Fruit fly (Drosophila melanogaster) whole organism, prepupa: ENCODE measurements around the gene RpLP1.
A peak's percentile ranks its signal among the peaks of the same experiment; 100 is the strongest.

ENCODE experiments used
- CG11294 ChIP-seq: fragments of 200-800 bp; sonication (Bioruptor generic); IDR thresholded peaks from 2 replicates; pipeline ENCODE4 v1.3.6; 2022; ENCODE audit warnings: missing biosample characterization, missing genetic modification characterization
- CG11762 ChIP-seq: fragments of 200-800 bp; sonication (Bioruptor generic); optimal IDR thresholded peaks from 3 replicates; lab custom pipeline; 2016; ENCODE audit warnings: missing biosample characterization, missing genetic modification characterization; ENCODE audit not compliant: insufficient read depth
- CG15336 ChIP-seq: fragments of 200-800 bp; sonication (Bioruptor generic); IDR thresholded peaks from 2 replicates; pipeline ENCODE4 v1.3.6; 2022; ENCODE audit warnings: missing biosample characterization, missing genetic modification characterization
- CG1621 ChIP-seq: fragments of 200-800 bp; sonication (Bioruptor generic); optimal IDR thresholded peaks from 3 replicates; lab custom pipeline; 2018; ENCODE audit warnings: missing biosample characterization, mild to moderate bottlenecking, missing genetic modification characterization
- CG16779 ChIP-seq: fragments of 200-800 bp; sonication (Bioruptor generic); optimal IDR thresholded peaks from 3 replicates; lab custom pipeline; 2017; ENCODE audit warnings: missing biosample characterization, mild to moderate bottlenecking, missing genetic modification characterization
- CG31627 ChIP-seq: fragments of 200-800 bp; sonication (Bioruptor generic); optimal IDR thresholded peaks from 3 replicates; lab custom pipeline; 2016; ENCODE audit warnings: missing biosample characterization, missing genetic modification characterization
- CG3919 ChIP-seq: fragments of 200-800 bp; sonication (Bioruptor generic); optimal IDR thresholded peaks from 3 replicates; lab custom pipeline; 2016; ENCODE audit warnings: missing biosample characterization, missing genetic modification characterization
- CG4318 ChIP-seq: fragments of 200-800 bp; sonication (Bioruptor generic); optimal IDR thresholded peaks from 3 replicates; lab custom pipeline; 2017; ENCODE audit warnings: missing biosample characterization, mild to moderate bottlenecking, missing genetic modification characterization
- CG6163 ChIP-seq: fragments of 200-800 bp; sonication (Bioruptor generic); IDR thresholded peaks from 3 replicates; pipeline ENCODE4 v1.3.6; 2022; ENCODE audit warnings: missing biosample characterization, missing genetic modification characterization
- CG6792 ChIP-seq: fragments of 200-800 bp; sonication (Bioruptor generic); optimal IDR thresholded peaks from 3 replicates; lab custom pipeline; 2016; ENCODE audit warnings: missing biosample characterization, missing genetic modification characterization
- CG6808 ChIP-seq: fragments of 200-800 bp; sonication (Bioruptor generic); optimal IDR thresholded peaks from 3 replicates; lab custom pipeline; 2017; ENCODE audit warnings: missing biosample characterization, missing genetic modification characterization, mild to moderate bottlenecking, moderate library complexity, missing genetic modification reagents
- CG7368 ChIP-seq: fragments of 200-800 bp; sonication (Bioruptor generic); optimal IDR thresholded peaks from 3 replicates; lab custom pipeline; 2016; ENCODE audit warnings: missing biosample characterization, missing genetic modification characterization
- CG8319 ChIP-seq: fragments of 200-800 bp; sonication (Bioruptor generic); optimal IDR thresholded peaks from 3 replicates; lab custom pipeline; 2016; ENCODE audit warnings: missing biosample characterization, missing genetic modification characterization
- CG8632 ChIP-seq: fragments of 200-800 bp; sonication (Bioruptor generic); optimal IDR thresholded peaks from 3 replicates; lab custom pipeline; 2016; ENCODE audit warnings: missing biosample characterization, missing genetic modification characterization
- CG9139 ChIP-seq: fragments of 200-800 bp; sonication (Bioruptor generic); optimal IDR thresholded peaks from 3 replicates; lab custom pipeline; 2017; ENCODE audit warnings: missing biosample characterization, mild to moderate bottlenecking, missing genetic modification characterization
- Eip75B ChIP-seq: fragments of 200-800 bp; sonication (Bioruptor generic); optimal IDR thresholded peaks from 3 replicates; lab custom pipeline; 2016; ENCODE audit warnings: missing biosample characterization, missing genetic modification characterization
- Eip78C ChIP-seq: fragments of 200-800 bp; sonication (Bioruptor generic); peaks from one replicate; lab custom pipeline; 2016; ENCODE audit warnings: missing biosample characterization, missing genetic modification characterization
- Eip93F ChIP-seq: fragments of 200-800 bp; sonication (Bioruptor generic); optimal IDR thresholded peaks from 2 replicates; lab custom pipeline; 2016; ENCODE audit warnings: missing biosample characterization, mild to moderate bottlenecking, missing genetic modification characterization
- Ets21C ChIP-seq: fragments of 200-800 bp; sonication (Bioruptor generic); optimal IDR thresholded peaks from 3 replicates; lab custom pipeline; 2016; ENCODE audit warnings: missing biosample characterization, missing genetic modification characterization
- Ets96B ChIP-seq: fragments of 200-800 bp; optimal IDR thresholded peaks from 2 replicates; lab custom pipeline; 2019; ENCODE audit warnings: missing biosample characterization, mild to moderate bottlenecking, missing genetic modification characterization, moderate library complexity
- Gug ChIP-seq: fragments of 200-800 bp; sonication (Bioruptor generic); IDR thresholded peaks from 2 replicates; pipeline ENCODE4 v1.3.6; 2022; ENCODE audit warnings: missing biosample characterization, missing genetic modification characterization
- Hr38 ChIP-seq: sonication (Bioruptor generic); optimal IDR thresholded peaks from 2 replicates; lab custom pipeline; 2016; ENCODE audit warnings: missing biosample characterization, missing genetic modification characterization
- Hr4 ChIP-seq: fragments of 200-800 bp; sonication (Bioruptor generic); optimal IDR thresholded peaks from 3 replicates; lab custom pipeline; 2016; ENCODE audit warnings: missing biosample characterization, missing genetic modification characterization
- Lpt ChIP-seq: fragments of 200-800 bp; sonication (Bioruptor generic); optimal IDR thresholded peaks from 3 replicates; lab custom pipeline; 2016; ENCODE audit warnings: missing biosample characterization, missing genetic modification characterization
- Met ChIP-seq: fragments of 200-800 bp; sonication (Bioruptor generic); optimal IDR thresholded peaks from 3 replicates; lab custom pipeline; 2016; ENCODE audit warnings: missing biosample characterization, missing genetic modification characterization
- OdsH ChIP-seq: fragments of 200-800 bp; sonication (Bioruptor generic); optimal IDR thresholded peaks from 3 replicates; lab custom pipeline; 2016; ENCODE audit warnings: missing biosample characterization, missing genetic modification characterization
- Sox102F ChIP-seq: fragments of 200-800 bp; sonication (Bioruptor generic); optimal IDR thresholded peaks from 2 replicates; lab custom pipeline; 2016; ENCODE audit warnings: missing biosample characterization, mild to moderate bottlenecking, missing genetic modification characterization
- Sox14 ChIP-seq: fragments of 200-800 bp; sonication (Bioruptor generic); optimal IDR thresholded peaks from 3 replicates; lab custom pipeline; 2016; ENCODE audit warnings: missing biosample characterization, missing genetic modification characterization
- Sox15 ChIP-seq: fragments of 200-800 bp; sonication (Bioruptor generic); optimal IDR thresholded peaks from 3 replicates; lab custom pipeline; 2016; ENCODE audit warnings: missing biosample characterization, missing genetic modification characterization
- achi ChIP-seq: fragments of 200-800 bp; sonication (Bioruptor generic); optimal IDR thresholded peaks from 3 replicates; lab custom pipeline; 2016; ENCODE audit warnings: missing biosample characterization, missing genetic modification characterization
- acj6 ChIP-seq: fragments of 200-800 bp; sonication (Bioruptor generic); optimal IDR thresholded peaks from 3 replicates; lab custom pipeline; 2016; ENCODE audit warnings: missing biosample characterization, missing genetic modification characterization
- cyc ChIP-seq: fragments of 200-800 bp; sonication (Bioruptor generic); optimal IDR thresholded peaks from 3 replicates; lab custom pipeline; 2016; ENCODE audit warnings: missing biosample characterization, missing genetic modification characterization
- dac ChIP-seq: fragments of 200-800 bp; sonication (Bioruptor generic); optimal IDR thresholded peaks from 2 replicates; lab custom pipeline; 2017; ENCODE audit warnings: missing biosample characterization, mild to moderate bottlenecking, missing genetic modification characterization
- dsx ChIP-seq: fragments of 200-800 bp; optimal IDR thresholded peaks from 3 replicates; lab custom pipeline; 2019; ENCODE audit warnings: missing biosample characterization, mild to moderate bottlenecking, missing genetic modification characterization, moderate library complexity; ENCODE audit not compliant: poor library complexity, severe bottlenecking
- eg ChIP-seq: fragments of 200-800 bp; sonication (Bioruptor generic); IDR thresholded peaks from 3 replicates; pipeline ENCODE4 v1.3.6; 2022; ENCODE audit warnings: missing biosample characterization, missing genetic modification characterization
- esn ChIP-seq: fragments of 200-800 bp; sonication (Bioruptor generic); optimal IDR thresholded peaks from 2 replicates; lab custom pipeline; 2016; ENCODE audit warnings: missing biosample characterization, mild to moderate bottlenecking, missing genetic modification characterization, moderate library complexity
- fd85E ChIP-seq: fragments of 200-800 bp; sonication (Bioruptor generic); optimal IDR thresholded peaks from 3 replicates; lab custom pipeline; 2016; ENCODE audit warnings: missing biosample characterization, missing genetic modification characterization
- lz ChIP-seq: fragments of 200-800 bp; sonication (Bioruptor generic); optimal IDR thresholded peaks from 3 replicates; lab custom pipeline; 2016; ENCODE audit warnings: missing biosample characterization, missing genetic modification characterization
- net ChIP-seq: fragments of 200-800 bp; sonication (Bioruptor generic); optimal IDR thresholded peaks from 3 replicates; lab custom pipeline; 2016; ENCODE audit warnings: missing biosample characterization, missing genetic modification characterization
- spab ChIP-seq: fragments of 200-800 bp; sonication (Bioruptor generic); optimal IDR thresholded peaks from 2 replicates; lab custom pipeline; 2017; ENCODE audit warnings: missing biosample characterization, mild to moderate bottlenecking, missing genetic modification characterization, missing genetic modification reagents
- ss ChIP-seq, 2 experiments: fragments of 200-800 bp; sonication (Bioruptor generic); optimal IDR thresholded peaks; 2 replicates in 1 of 2; 3 replicates in 1 of 2; lab custom pipeline; 2017 to 2018; ENCODE audit warnings: mild to moderate bottlenecking in 2 of 2, missing biosample characterization in 2 of 2, missing genetic modification characterization in 2 of 2, moderate library complexity in 1 of 2
- svp ChIP-seq: fragments of 200-800 bp; sonication (Bioruptor generic); peaks from one replicate; lab custom pipeline; 2016; ENCODE audit warnings: missing biosample characterization, missing genetic modification characterization

RpLP1 gene

DNA sequence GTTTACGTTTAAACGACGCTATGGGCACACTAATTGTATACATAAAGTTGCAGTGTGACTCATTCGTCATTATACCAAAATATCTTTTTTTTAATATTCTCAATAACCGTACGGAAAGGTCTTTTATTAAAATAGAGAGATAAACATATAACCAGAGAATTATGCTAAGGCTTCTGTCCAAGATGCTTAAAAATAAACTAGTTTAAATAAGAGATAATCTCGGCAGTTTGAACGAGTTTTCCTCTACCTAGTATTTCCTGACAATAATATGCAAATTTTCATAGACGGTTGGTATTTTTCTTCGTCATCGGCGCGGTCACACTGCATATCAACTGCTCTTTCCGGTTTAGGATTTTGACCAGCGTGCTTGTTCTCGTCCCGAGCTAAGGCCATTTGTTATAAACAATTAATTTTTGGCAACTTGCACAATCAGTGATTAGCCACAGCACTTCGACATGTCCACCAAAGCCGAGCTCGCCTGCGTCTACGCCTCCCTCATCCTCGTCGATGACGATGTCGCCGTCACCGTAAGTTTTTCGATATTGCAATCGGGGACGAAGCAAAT lies at the start of gene RpLP1, which contains the start of gene CG13690 (continued):
- TF ChIP-seq CG6163 (GFP tag; lab: Robert Waterston, UW) (peak; percentile 49), CG6808 (peak; percentile 71), esn (GFP tag; lab: Kevin White, UChicago) (peak; percentile 86), CG3919 (peak; percentile 81), Gug (GFP tag; lab: Robert Waterston, UW) (no peak), CG8319 (GFP tag; lab: Kevin White, UChicago) (peak; percentile 38), Sox15 (GFP tag; lab: Kevin White, UChicago) (no peak), cyc (GFP tag; lab: Kevin White, UChicago) (peak; percentile 66), CG11762 (GFP tag; lab: Kevin White, UChicago) (peak; percentile 36)

DNA sequence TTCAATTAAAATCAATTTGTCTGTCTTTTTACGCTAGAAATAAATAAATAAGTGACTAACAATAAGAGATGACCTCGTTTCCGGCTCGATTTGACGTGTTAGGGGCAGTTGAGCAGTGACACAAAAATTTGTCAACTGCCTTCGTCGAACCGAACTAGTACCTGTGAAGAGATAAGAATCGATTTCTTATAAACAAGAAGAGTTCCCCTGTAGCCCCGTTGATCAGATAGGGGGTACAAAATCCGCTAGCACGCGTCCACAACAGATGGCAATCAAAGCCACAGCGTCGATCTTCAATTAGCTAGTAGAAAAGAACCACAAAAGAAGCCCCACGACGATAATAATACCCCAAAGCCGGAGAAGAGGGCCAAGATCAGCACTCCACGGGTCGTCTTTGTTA lies 48.0 kb upstream of the RpLP1 start:
- TF ChIP-seq cyc (GFP tag; lab: Kevin White, UChicago): no peak
- no peak for TF ChIP-seq CG8632
- TF ChIP-seq Sox15 (GFP tag; lab: Kevin White, UChicago): no peak
- TF ChIP-seq CG31627 (GFP tag; lab: Kevin White, UChicago): no peak
- TF ChIP-seq Lpt (GFP tag; lab: Kevin White, UChicago): no peak
- TF ChIP-seq acj6: no peak
- no peak for TF ChIP-seq svp (GFP tag; lab: Kevin White, UChicago)

DNA sequence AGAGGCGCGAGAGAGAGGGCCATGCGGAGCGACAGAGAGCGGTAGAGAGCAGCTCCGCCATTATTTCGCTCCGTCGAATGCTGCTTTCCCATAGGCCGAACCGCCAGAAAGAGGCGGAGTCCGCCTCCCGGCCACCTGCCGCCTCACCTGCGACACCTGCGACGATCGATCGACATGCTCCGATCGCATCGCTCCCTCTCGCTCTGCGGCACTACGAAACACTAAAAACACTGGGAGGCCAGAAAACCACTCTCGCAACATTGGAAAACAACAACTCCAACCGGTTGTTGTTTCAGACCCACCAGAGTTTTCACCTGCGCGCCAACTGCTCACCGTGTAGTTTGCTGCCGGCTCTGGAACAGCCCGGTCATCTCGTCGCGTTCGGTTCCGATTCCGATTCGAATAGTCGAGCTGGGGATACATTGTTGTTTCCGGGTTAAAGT lies 42.0 kb upstream of the RpLP1 start, which contains the start of gene al:
Gene al, plus strand, starts transcription at position 333 of the 443 bp plus-strand sequence.
- no peak for TF ChIP-seq CG7368
- TF ChIP-seq CG8319 (GFP tag; lab: Kevin White, UChicago): no peak
- no peak for TF ChIP-seq Met (GFP tag; lab: Kevin White, UChicago)
- no peak for TF ChIP-seq CG4318
- TF ChIP-seq CG9139 (GFP tag; lab: Kevin White, UChicago): no peak
- no peak for TF ChIP-seq achi
- TF ChIP-seq CG6163 (GFP tag; lab: Robert Waterston, UW): 0 out of 3 replicates have a peak, but pooled peaks have one; percentile 20
- peak; percentile 4 for TF ChIP-seq CG1621 (tag; lab: Kevin White, UChicago)
- TF ChIP-seq lz (GFP tag; lab: Kevin White, UChicago): no peak
- no peak for TF ChIP-seq svp (GFP tag; lab: Kevin White, UChicago)
- TF ChIP-seq Eip78C (GFP tag; lab: Kevin White, UChicago): peak; percentile 52
- TF ChIP-seq CG15336 (GFP tag; lab: Robert Waterston, UW): no peak
- TF ChIP-seq ss (GFP tag; optimal IDR thresholded peaks at IDR 0.05; lab: Kevin White, UChicago): peak in 1 of 2 experiments; percentile 45
- peak; percentile 89 for TF ChIP-seq dsx
- no peak for TF ChIP-seq Eip93F (GFP tag; lab: Kevin White, UChicago)

DNA sequence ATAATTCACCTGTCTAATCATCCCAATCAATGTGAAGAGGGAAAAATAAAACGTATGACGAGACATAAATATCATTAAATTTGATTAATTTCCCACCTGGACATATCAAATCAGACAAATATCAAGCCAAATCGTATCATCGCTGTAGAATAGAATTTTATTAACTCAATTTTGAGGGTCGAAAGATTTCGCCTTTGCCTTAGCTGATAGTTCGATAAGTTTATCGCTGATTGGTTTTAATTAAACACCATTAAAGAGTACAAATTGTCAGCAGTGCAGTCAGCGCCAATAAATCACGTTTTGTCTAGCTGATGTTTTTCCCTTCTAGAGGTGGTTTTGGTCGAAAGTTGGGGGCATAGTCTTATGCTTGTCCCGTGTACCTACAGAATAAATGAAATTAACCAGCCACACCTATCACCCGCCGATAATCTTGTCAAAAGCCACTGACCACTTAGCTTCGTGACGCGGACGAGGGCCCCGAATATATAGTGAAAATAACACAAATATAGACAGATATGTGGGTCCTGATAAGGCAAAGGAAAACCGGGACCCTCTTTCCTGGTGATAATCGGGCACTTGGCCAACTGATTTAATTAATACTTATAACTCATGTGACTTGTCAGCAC lies 40.8 kb upstream of the RpLP1 start:
- TF ChIP-seq Hr4: no peak
- no peak for TF ChIP-seq CG11294 (GFP tag; lab: Robert Waterston, UW)

DNA sequence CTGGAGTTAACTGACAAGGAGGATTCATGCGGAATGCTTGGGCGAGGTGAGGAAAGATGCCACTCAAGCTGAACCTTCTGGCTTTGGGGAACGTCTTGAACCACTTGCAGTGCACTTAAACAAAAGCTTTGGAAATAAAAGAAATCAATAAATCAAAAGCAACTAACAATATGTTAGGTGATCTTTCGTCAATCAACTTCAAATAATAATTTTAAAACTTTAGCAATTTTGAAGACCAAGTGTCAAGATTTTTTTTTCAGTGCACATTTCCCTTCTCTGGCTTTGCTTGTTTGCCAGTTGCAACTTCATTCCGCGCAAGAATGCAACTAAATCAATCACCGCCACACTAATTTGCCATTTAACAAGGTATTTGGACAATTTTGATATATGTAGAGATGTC lies 36.9 kb upstream of the RpLP1 start:
- TF ChIP-seq CG6808: peak; percentile 51
- no peak; the same call in 1 of the 2 replicates for TF ChIP-seq Gug (GFP tag; lab: Robert Waterston, UW)
- TF ChIP-seq net (GFP tag; lab: Kevin White, UChicago): peak; percentile 40
- TF ChIP-seq lz (GFP tag; lab: Kevin White, UChicago): peak; percentile 61
- peak; percentile 36 for TF ChIP-seq Ets21C (GFP tag; lab: Kevin White, UChicago)
- TF ChIP-seq CG6792 (GFP tag; lab: Kevin White, UChicago): peak; percentile 62
- TF ChIP-seq dac (GFP tag; lab: Kevin White, UChicago): no peak
- no peak for TF ChIP-seq CG16779 (tag; lab: Kevin White, UChicago)
- 0 out of 3 replicates have a peak, but pooled peaks have one; percentile 25 for TF ChIP-seq eg (GFP tag; lab: Robert Waterston, UW)
- peak; percentile 16 for TF ChIP-seq spab (GFP tag; lab: Kevin White, UChicago)
- TF ChIP-seq CG8632: peak; percentile 22
- TF ChIP-seq Ets96B (tag; lab: Kevin White, UChicago): peak; percentile 33
- TF ChIP-seq Eip78C (GFP tag; lab: Kevin White, UChicago): peak; percentile 88
- TF ChIP-seq acj6: peak; percentile 56
- TF ChIP-seq fd85E (GFP tag; lab: Kevin White, UChicago): no peak
- TF ChIP-seq OdsH (GFP tag; lab: Kevin White, UChicago): peak; percentile 50
- no peak for TF ChIP-seq Hr38 (GFP tag; lab: Kevin White, UChicago)
- peak; percentile 68 for TF ChIP-seq Sox102F (GFP tag; lab: Kevin White, UChicago)
- TF ChIP-seq CG15336 (GFP tag; lab: Robert Waterston, UW): peak; percentile 44
- TF ChIP-seq Sox14 (GFP tag; lab: Kevin White, UChicago): peak; percentile 61
- peak; percentile 68 for TF ChIP-seq Eip75B (GFP tag; lab: Kevin White, UChicago)
- TF ChIP-seq achi: peak; percentile 56
